Fruit fly (Drosophila melanogaster): ENCODE data around the gene Pde11.

The Pde11 gene

DNA sequence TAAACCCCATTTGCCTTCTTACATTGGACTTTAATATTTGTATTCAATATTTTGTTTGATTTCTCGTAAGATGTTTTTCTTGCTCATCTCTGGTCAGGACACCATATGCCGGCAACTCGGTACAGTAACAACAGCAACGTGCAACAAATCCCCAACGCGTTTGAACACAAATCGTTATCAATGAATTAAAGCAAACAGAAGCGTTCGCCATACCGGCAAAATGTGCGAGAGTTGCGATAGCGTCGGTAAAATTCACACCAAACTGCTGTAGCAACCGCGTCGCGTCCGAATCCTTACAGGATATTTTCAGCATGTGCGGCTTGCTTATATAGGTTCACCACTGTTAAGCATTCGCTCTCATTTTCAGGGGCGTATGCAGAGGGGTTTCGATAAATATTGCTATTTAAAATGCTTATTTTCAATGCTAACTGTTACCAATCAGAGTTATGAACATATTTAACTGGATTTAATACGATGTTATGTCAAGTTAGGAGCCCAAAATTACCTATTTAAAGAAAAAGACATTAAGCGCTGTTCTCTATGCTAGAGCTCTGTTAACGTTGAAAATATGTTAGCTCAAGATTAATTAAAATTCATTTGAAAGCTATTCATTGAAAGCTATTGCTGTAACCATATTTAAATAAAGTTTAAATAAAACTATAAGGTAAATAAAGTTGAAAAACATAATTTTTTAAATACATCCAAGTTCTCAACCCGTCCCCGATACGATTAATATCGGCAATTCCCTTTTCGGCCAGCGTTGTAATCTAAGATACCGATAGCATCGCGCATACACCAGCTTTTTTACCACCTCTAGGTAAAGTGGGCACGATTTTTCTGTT is at the start of gene Pde11, which contains the start of gene CG15160:
Gene Pde11 (minus strand): TSS at position 243 of the 842 bp plus-strand sequence.
Gene CG15160 (plus strand): TSS at position 792 of the 842 bp plus-strand sequence.
- TF ChIP-seq toe (GFP tag; optimal IDR thresholded peaks at IDR 0.05) (peak; percentile 52), bab1 (GFP tag; optimal IDR thresholded peaks at IDR 0.05) (no peak), pad (GFP tag; optimal IDR thresholded peaks at IDR 0.05) (peak; percentile 19), Crg-1 (GFP tag; optimal IDR thresholded peaks at IDR 0.05) (peak; percentile 24), CG7101 (tag; optimal IDR thresholded peaks at IDR 0.05) (peak; percentile 7), kay (GFP tag; ENCODE audit: borderline replicate concordance) (no peak), tj (GFP tag; optimal IDR thresholded peaks at IDR 0.05) (no peak), CG11617 (GFP tag; optimal IDR thresholded peaks at IDR 0.05) (peak; percentile 12), Mnt (GFP tag; optimal IDR thresholded peaks at IDR 0.05) (peak; percentile 55), Hr96 (GFP tag; optimal IDR thresholded peaks at IDR 0.05) (peak; percentile 26), CG5204 (GFP tag; optimal IDR thresholded peaks at IDR 0.05) (no peak), cic (GFP tag; optimal IDR thresholded peaks at IDR 0.05) (no peak), cnc (optimal IDR thresholded peaks at IDR 0.05) (no peak), CG33017 (tag; optimal IDR thresholded peaks at IDR 0.05) (no peak), CG7045 (GFP tag; optimal IDR thresholded peaks at IDR 0.05) (no peak)

DNA sequence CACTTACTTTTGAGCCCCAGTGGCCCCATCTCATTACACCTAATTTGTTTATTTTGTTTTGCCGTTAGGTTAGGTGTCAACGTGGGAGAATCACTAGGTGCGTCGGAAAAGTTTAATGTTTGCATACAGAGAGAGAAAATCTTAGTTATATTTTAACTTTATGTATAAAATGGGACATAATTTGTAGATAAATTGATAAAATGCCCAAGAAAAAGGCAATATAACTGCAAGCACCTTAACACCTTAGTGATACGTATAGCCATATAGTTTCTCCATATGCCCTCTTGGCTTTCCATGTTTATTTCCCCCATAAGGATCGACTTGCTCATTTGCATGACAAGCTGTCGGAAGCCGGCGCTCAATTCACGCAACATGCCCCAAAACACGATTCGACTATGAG is 48.8 kb upstream of the Pde11 start:
- TF ChIP-seq kay (GFP tag; ENCODE audit: borderline replicate concordance) = no peak
- TF ChIP-seq CG11617 (GFP tag; optimal IDR thresholded peaks at IDR 0.05) = no peak
- TF ChIP-seq Mnt (GFP tag; optimal IDR thresholded peaks at IDR 0.05) = no peak
- no peak for TF ChIP-seq CG1620 (GFP tag; optimal IDR thresholded peaks at IDR 0.05)
- no peak for TF ChIP-seq Clk (GFP tag; optimal IDR thresholded peaks at IDR 0.05)

DNA sequence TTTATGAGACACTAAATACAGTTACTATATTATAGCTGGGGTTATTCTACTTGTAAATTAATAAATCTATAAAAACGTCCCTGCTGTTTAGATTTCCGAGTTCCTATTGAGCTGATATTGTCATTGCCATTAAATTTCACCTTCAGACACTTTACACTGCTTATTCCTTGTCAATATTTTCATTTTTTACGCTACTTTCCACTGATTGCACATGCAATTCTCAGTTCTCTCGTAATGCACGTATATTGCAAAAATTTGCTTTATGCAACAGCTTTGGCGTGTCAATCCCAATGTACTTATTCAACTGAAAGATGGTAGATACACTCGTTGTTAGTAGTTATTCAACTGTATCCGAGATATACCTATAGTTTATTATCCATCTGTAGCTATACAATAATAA is 42.2 kb upstream of the Pde11 start:
- TF ChIP-seq CG33017 (tag; optimal IDR thresholded peaks at IDR 0.05) (peak; percentile 45), bab1 (GFP tag; optimal IDR thresholded peaks at IDR 0.05) (peak; percentile 9), Crg-1 (GFP tag; optimal IDR thresholded peaks at IDR 0.05) (peak; percentile 50), CG14711 (tag; optimal IDR thresholded peaks at IDR 0.05) (peak; percentile 47), CG1620 (GFP tag; optimal IDR thresholded peaks at IDR 0.05) (no peak), cic (GFP tag; optimal IDR thresholded peaks at IDR 0.05) (peak; percentile 81), CG12768 (GFP tag; optimal IDR thresholded peaks at IDR 0.05) (peak; percentile 52), CG7045 (GFP tag; optimal IDR thresholded peaks at IDR 0.05) (peak; percentile 38), cnc (optimal IDR thresholded peaks at IDR 0.05) (no peak), CG5204 (GFP tag; optimal IDR thresholded peaks at IDR 0.05) (no peak), ovo (GFP tag; optimal IDR thresholded peaks at IDR 0.05) (peak; percentile 39), CG7101 (tag; optimal IDR thresholded peaks at IDR 0.05) (peak; percentile 27)

DNA sequence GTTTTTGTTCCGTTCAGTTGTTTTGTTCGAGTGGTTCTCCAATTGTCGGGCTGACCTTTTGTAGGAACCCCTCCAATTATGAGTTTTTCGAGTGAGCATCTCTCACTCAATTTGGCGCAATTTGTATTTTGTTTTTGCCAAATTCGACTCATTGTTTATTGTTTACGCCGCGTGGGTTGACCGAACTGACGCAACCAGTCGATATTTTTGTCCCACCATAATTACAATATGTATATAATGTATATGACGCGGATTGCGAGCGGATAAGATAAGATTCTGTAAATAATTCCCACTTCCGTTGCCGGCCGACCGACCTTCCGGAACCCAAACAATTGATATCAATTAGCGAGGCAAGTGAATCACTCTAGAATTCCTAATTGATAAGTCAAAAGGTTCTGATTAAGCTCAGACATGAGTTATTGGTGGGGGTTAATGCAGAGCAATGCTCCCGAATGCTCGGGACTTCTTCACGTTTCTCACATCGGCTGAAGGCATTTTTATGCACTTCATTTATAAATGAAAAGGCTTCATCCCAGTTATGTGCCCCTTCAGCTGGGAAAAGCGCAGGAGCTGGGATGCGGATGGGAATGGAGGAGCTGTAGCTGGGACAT is 40.6 kb upstream of the Pde11 start:
- TF ChIP-seq CG1620 (GFP tag; optimal IDR thresholded peaks at IDR 0.05) (no peak), CG12768 (GFP tag; optimal IDR thresholded peaks at IDR 0.05) (no peak), kay (GFP tag; ENCODE audit: borderline replicate concordance) (peak; percentile 22)

DNA sequence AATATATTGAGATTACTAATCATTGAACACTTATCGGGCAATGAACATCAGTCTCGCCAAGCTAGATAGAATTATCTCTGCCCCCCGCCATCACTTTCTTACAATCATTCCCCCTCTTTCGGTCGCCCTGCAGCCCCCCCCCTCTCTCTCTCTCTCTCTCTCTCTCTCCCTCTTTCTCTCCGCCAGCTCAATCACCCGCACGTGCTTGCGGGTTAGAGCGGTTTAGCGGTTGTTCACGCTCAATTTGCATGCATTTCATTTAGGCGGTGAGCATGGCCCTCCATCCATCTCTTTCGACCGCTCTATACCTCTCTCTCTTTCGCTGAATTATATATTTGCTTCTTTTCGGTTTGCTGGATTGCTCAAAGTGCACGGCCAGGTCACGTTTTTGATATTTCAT is 39.0 kb upstream of the Pde11 start:
- peak; percentile 10 for TF ChIP-seq Mnt (GFP tag; optimal IDR thresholded peaks at IDR 0.05)
- TF ChIP-seq CG7101 (tag; optimal IDR thresholded peaks at IDR 0.05) = no peak

DNA sequence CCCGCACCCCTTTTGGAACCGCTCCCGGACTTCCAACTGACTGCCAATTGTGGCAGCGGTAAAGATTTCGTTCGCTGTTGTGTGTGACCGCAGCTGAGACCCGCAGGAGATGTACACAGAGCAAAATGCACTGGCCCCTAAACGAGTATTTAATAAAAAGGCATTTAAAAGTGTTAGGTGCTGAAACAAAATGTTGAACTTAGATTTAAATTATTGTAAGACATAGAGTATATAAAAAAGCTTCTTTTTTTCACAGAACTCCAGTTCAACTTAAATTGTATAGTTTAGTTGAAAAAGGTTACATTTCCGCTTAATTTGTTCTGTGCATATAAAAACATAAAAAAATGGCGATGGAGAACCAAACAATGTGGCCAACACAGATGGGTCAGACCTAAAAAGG is 38.0 kb upstream of the Pde11 start:
- TF ChIP-seq tj (GFP tag; optimal IDR thresholded peaks at IDR 0.05) (no peak), toe (GFP tag; optimal IDR thresholded peaks at IDR 0.05) (no peak)

DNA sequence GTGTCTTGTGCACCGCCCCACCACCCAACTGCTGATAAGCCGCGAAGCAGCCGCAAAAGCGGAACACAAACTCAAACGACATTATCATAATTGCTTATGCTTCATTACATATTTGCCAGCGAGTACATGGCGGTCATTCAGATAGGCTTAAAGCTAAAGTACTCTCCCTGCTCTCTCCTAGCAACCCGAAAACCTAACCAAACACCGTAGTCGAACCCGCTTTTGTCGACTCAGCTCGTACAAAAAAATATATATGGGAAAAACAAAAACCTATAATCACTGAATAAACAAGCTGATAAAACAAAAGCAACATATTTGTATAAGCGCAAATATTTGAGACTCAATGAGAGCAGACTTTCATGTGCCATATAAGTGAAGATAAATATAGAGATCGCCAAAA is 36.8 kb upstream of the Pde11 start:
- TF ChIP-seq CG5204 (GFP tag; optimal IDR thresholded peaks at IDR 0.05) (no peak), cic (GFP tag; optimal IDR thresholded peaks at IDR 0.05) (peak; percentile 23), toe (GFP tag; optimal IDR thresholded peaks at IDR 0.05) (no peak), Clk (GFP tag; optimal IDR thresholded peaks at IDR 0.05) (no peak), CG7101 (tag; optimal IDR thresholded peaks at IDR 0.05) (peak; percentile 9), tj (GFP tag; optimal IDR thresholded peaks at IDR 0.05) (peak; percentile 81)

DNA sequence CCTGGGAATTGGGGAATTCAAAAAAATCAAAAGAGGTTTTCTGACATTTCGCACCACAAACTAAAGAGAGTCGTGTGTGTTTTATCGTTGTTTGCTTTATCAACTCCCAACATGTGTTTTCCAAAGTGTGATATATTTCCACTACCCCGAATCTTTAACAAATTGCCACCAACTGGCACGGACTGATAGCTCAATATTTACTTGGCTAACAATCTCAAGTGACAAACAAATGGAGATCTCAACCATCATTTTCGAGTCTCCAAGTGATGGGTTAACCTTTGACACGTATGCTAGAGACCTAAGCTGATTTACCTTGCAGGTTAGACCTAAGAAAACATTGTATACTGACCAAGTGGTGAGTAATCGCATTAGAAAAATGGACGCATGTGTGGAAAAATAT is 35.3 kb upstream of the Pde11 start:
- TF ChIP-seq tj (GFP tag; optimal IDR thresholded peaks at IDR 0.05) (no peak), cic (GFP tag; optimal IDR thresholded peaks at IDR 0.05) (no peak), Crg-1 (GFP tag; optimal IDR thresholded peaks at IDR 0.05) (no peak), Hr96 (GFP tag; optimal IDR thresholded peaks at IDR 0.05) (no peak), pad (GFP tag; optimal IDR thresholded peaks at IDR 0.05) (no peak), kay (GFP tag; ENCODE audit: borderline replicate concordance) (no peak)
